Worm (Caenorhabditis elegans): ENCODE data around the gene ugt-54.

DNA sequence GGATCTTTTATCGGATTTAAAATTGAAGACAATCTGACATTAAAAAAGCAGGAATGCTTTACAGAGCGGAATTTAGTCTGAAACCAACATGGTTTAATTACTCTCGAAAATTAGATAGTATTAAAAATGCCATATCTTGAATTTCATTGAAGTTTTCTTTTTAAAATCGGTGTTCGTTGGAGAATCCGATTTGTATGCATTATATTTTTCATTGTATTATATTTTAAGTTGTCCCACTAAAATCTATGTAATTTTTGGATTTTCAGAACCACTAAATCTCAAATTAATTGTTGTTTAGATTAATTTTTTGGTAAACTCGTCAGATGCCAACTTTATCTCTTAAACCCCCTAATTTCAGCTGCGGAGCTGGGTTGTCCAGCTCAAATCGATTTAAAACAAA, 17.1 kb downstream of the ugt-54 start:
- TF ChIP-seq unc-39 (tag; optimal IDR thresholded peaks at IDR 0.05), result no peak
- no peak for TF ChIP-seq F13H6.1 (tag; optimal IDR thresholded peaks at IDR 0.05)
- no peak for TF ChIP-seq Y55F3AM.14 (GFP tag; optimal IDR thresholded peaks at IDR 0.05)
- no peak for TF ChIP-seq ztf-11 (tag; optimal IDR thresholded peaks at IDR 0.05)
- no peak for TF ChIP-seq snpc-4 (tag; optimal IDR thresholded peaks at IDR 0.05)
- no peak for TF ChIP-seq gmeb-1 (tag; optimal IDR thresholded peaks at IDR 0.05)
- TF ChIP-seq ztf-4 (tag; optimal IDR thresholded peaks at IDR 0.05), result no peak
- no peak for TF ChIP-seq unc-62 (GFP tag; optimal IDR thresholded peaks at IDR 0.05)
- TF ChIP-seq ama-1 (optimal IDR thresholded peaks at IDR 0.05), result no peak
- no peak for TF ChIP-seq ceh-82 (tag; optimal IDR thresholded peaks at IDR 0.05)
